Fruit fly (Drosophila melanogaster) whole organism, embryonic: ENCODE data around the gene CG5510.

Experiments used
- Adf1 ChIP-seq: fragments of 200-800 bp; sonication (Bioruptor generic); IDR thresholded peaks from 2 replicates; pipeline ENCODE4 v1.3.6; 2022; ENCODE audit warnings: missing biosample characterization, missing genetic modification characterization
- CG10979 ChIP-seq: fragments of 200-800 bp; sonication (Bioruptor generic); optimal IDR thresholded peaks from 2 replicates; lab custom pipeline; 2018; ENCODE audit warnings: missing biosample characterization, mild to moderate bottlenecking, missing genetic modification characterization, moderate library complexity
- CG11696 ChIP-seq: fragments of 200-800 bp; sonication (Bioruptor generic); IDR thresholded peaks from 2 replicates; pipeline ENCODE4 v1.3.6; 2022; ENCODE audit warnings: missing biosample characterization, missing genetic modification characterization
- CG12071 ChIP-seq: fragments of 200-800 bp; sonication (Bioruptor generic); optimal IDR thresholded peaks from 3 replicates; lab custom pipeline; 2018; ENCODE audit warnings: missing biosample characterization, mild to moderate bottlenecking, missing genetic modification characterization
- CG12104 ChIP-seq: fragments of 200-800 bp; sonication (Bioruptor generic); optimal IDR thresholded peaks from 3 replicates; lab custom pipeline; 2016; ENCODE audit warnings: missing biosample characterization, missing genetic modification characterization
- CG12236 ChIP-seq: fragments of 200-800 bp; sonication (Bioruptor generic); optimal IDR thresholded peaks from 2 replicates; lab custom pipeline; 2016; ENCODE audit warnings: missing biosample characterization, missing genetic modification characterization
- CG14050 ChIP-seq: fragments of 200-800 bp; sonication (Bioruptor generic); IDR thresholded peaks from 3 replicates; pipeline ENCODE4 v1.3.6; 2022; ENCODE audit warnings: missing biosample characterization, missing genetic modification characterization
- CG14667 ChIP-seq: fragments of 200-800 bp; sonication (Bioruptor generic); IDR thresholded peaks from 2 replicates; pipeline ENCODE4 v1.3.6; 2022; ENCODE audit warnings: missing biosample characterization, missing genetic modification characterization
- CG1529 ChIP-seq: fragments of 200-800 bp; sonication (Bioruptor generic); optimal IDR thresholded peaks from 3 replicates; lab custom pipeline; 2018; ENCODE audit warnings: missing biosample characterization, missing genetic modification characterization
- CG15514 ChIP-seq: fragments of 200-800 bp; sonication (Bioruptor generic); optimal IDR thresholded peaks from 3 replicates; lab custom pipeline; 2017; ENCODE audit warnings: missing biosample characterization, missing genetic modification characterization, mild to moderate bottlenecking, moderate library complexity, missing genetic modification reagents
- CG30403 ChIP-seq: fragments of 200-800 bp; sonication (Bioruptor generic); optimal IDR thresholded peaks from 3 replicates; lab custom pipeline; 2016; ENCODE audit warnings: missing biosample characterization, missing genetic modification characterization
- CG30431 ChIP-seq: fragments of 200-800 bp; sonication (Bioruptor generic); optimal IDR thresholded peaks from 2 replicates; lab custom pipeline; 2017; ENCODE audit warnings: missing biosample characterization, missing genetic modification characterization
- CG31224 ChIP-seq: fragments of 200-800 bp; sonication (Bioruptor generic); IDR thresholded peaks from 2 replicates; pipeline ENCODE4 v1.3.6; 2022; ENCODE audit warnings: missing biosample characterization, missing genetic modification characterization
- CG3163 ChIP-seq: fragments of 200-800 bp; sonication (Bioruptor generic); optimal IDR thresholded peaks from 3 replicates; lab custom pipeline; 2016; ENCODE audit warnings: missing biosample characterization, missing genetic modification characterization
- CG3281 ChIP-seq: fragments of 200-800 bp; sonication (Bioruptor generic); optimal IDR thresholded peaks from 3 replicates; lab custom pipeline; 2017; ENCODE audit warnings: missing biosample characterization, mild to moderate bottlenecking, missing genetic modification characterization
- CG3847 ChIP-seq: fragments of 200-800 bp; sonication (Bioruptor generic); IDR thresholded peaks from 2 replicates; pipeline ENCODE4 v1.3.6; 2022; ENCODE audit warnings: missing biosample characterization, missing genetic modification characterization
- CG6254 ChIP-seq: fragments of 200-800 bp; sonication (Bioruptor generic); optimal IDR thresholded peaks from 3 replicates; lab custom pipeline; 2017; ENCODE audit warnings: mild to moderate bottlenecking, missing biosample characterization, missing genetic modification reagents, missing genetic modification characterization
- CG6272 ChIP-seq: fragments of 200-800 bp; sonication (Bioruptor generic); IDR thresholded peaks from 2 replicates; pipeline ENCODE4 v1.3.6; 2022; ENCODE audit warnings: missing biosample characterization, missing genetic modification characterization
- CG6689 ChIP-seq: fragments of 200-800 bp; sonication (Bioruptor generic); IDR thresholded peaks from 2 replicates; pipeline ENCODE4 v1.3.6; 2022; ENCODE audit warnings: missing biosample characterization, missing genetic modification characterization
- CG6765 ChIP-seq: fragments of 200-800 bp; sonication (Bioruptor generic); optimal IDR thresholded peaks from 3 replicates; lab custom pipeline; 2017; ENCODE audit warnings: missing biosample characterization, mild to moderate bottlenecking, missing genetic modification characterization
- CG6813 ChIP-seq: fragments of 200-800 bp; sonication (Bioruptor generic); optimal IDR thresholded peaks from 2 replicates; lab custom pipeline; 2017; ENCODE audit warnings: missing biosample characterization, missing genetic modification characterization, mild to moderate bottlenecking, moderate library complexity, missing genetic modification reagents
- CG7987 ChIP-seq: fragments of 200-800 bp; sonication (Bioruptor generic); optimal IDR thresholded peaks from 2 replicates; lab custom pipeline; 2018; ENCODE audit warnings: missing biosample characterization, mild to moderate bottlenecking, missing genetic modification characterization, moderate library complexity
- CG8359 ChIP-seq: fragments of 200-800 bp; sonication (Bioruptor generic); optimal IDR thresholded peaks from 2 replicates; lab custom pipeline; 2017; ENCODE audit warnings: missing biosample characterization, mild to moderate bottlenecking, missing genetic modification characterization, borderline replicate concordance
- CG9876 ChIP-seq: fragments of 200-800 bp; sonication (Bioruptor generic); optimal IDR thresholded peaks from 2 replicates; lab custom pipeline; 2016; ENCODE audit warnings: missing biosample characterization, missing genetic modification characterization
- CTCF ChIP-seq: fragments of 200-800 bp; sonication (Bioruptor generic); optimal IDR thresholded peaks from 2 replicates; lab custom pipeline; 2017; ENCODE audit warnings: missing biosample characterization, mild to moderate bottlenecking, missing genetic modification characterization, moderate library complexity
- Camta ChIP-seq: fragments of 200-800 bp; sonication (Bioruptor generic); optimal IDR thresholded peaks from 2 replicates; lab custom pipeline; 2016; ENCODE audit warnings: missing biosample characterization, missing genetic modification characterization
- D19B ChIP-seq: fragments of 200-800 bp; sonication (Bioruptor generic); optimal IDR thresholded peaks from 2 replicates; lab custom pipeline; 2017; ENCODE audit warnings: missing biosample characterization, mild to moderate bottlenecking, missing genetic modification characterization
- Dad ChIP-seq: fragments of 200-800 bp; sonication (Bioruptor generic); optimal IDR thresholded peaks from 3 replicates; lab custom pipeline; 2016; ENCODE audit warnings: missing biosample characterization, missing genetic modification characterization
- Dref ChIP-seq: fragments of 200-800 bp; sonication (Bioruptor generic); IDR thresholded peaks from 2 replicates; pipeline ENCODE4 v1.3.6; 2022; ENCODE audit warnings: missing biosample characterization, missing genetic modification characterization
- Hr3 ChIP-seq: fragments of 200-800 bp; sonication (Bioruptor generic); optimal IDR thresholded peaks from 3 replicates; lab custom pipeline; 2016; ENCODE audit warnings: missing biosample characterization, missing genetic modification characterization
- Opbp ChIP-seq: fragments of 200-800 bp; sonication (Bioruptor generic); IDR thresholded peaks from 3 replicates; pipeline ENCODE4 v1.3.6; 2022; ENCODE audit warnings: missing biosample characterization, missing genetic modification characterization; ENCODE audit not compliant: partially characterized antibody
- Ravus ChIP-seq: fragments of 200-800 bp; sonication (Bioruptor generic); IDR thresholded peaks from 2 replicates; pipeline ENCODE4 v1.3.6; 2022; ENCODE audit warnings: missing biosample characterization, missing genetic modification characterization
- Sin3A ChIP-seq: fragments of >200 bp; optimal IDR thresholded peaks from 2 replicates; lab custom pipeline; 2018
- ap ChIP-seq: fragments of 200-800 bp; sonication (Bioruptor generic); IDR thresholded peaks from 2 replicates; pipeline ENCODE4 v1.3.6; 2022; ENCODE audit warnings: missing biosample characterization, missing genetic modification characterization
- br ChIP-seq: fragments of >200 bp; optimal IDR thresholded peaks from 2 replicates; lab custom pipeline; 2017
- danr ChIP-seq: fragments of 200-800 bp; sonication (Bioruptor generic); IDR thresholded peaks from 2 replicates; pipeline ENCODE4 v1.3.6; 2022; ENCODE audit warnings: missing biosample characterization, missing genetic modification characterization
- fd3F ChIP-seq: fragments of 200-800 bp; sonication (Bioruptor generic); optimal IDR thresholded peaks from 2 replicates; lab custom pipeline; 2018; ENCODE audit warnings: missing biosample characterization, mild to moderate bottlenecking, missing genetic modification characterization, moderate library complexity
- fd64A ChIP-seq: fragments of 200-800 bp; sonication (Bioruptor generic); optimal IDR thresholded peaks from 3 replicates; lab custom pipeline; 2018; ENCODE audit warnings: missing biosample characterization, mild to moderate bottlenecking, missing genetic modification characterization
- gem ChIP-seq: fragments of 200-800 bp; sonication (Bioruptor generic); optimal IDR thresholded peaks from 2 replicates; lab custom pipeline; 2019; ENCODE audit warnings: missing biosample characterization, mild to moderate bottlenecking, missing genetic modification characterization, moderate library complexity
- hth ChIP-seq: fragments of >200 bp; optimal IDR thresholded peaks from 2 replicates; lab custom pipeline; 2017; ENCODE audit warnings: inconsistent platforms
- inv ChIP-seq: fragments of 200-800 bp; sonication (Bioruptor generic); IDR thresholded peaks from 2 replicates; pipeline ENCODE4 v1.3.6; 2022; ENCODE audit warnings: missing biosample characterization, missing genetic modification characterization; ENCODE audit not compliant: partially characterized antibody
- kay ChIP-seq: fragments of 200-800 bp; sonication (Bioruptor generic); optimal IDR thresholded peaks from 2 replicates; lab custom pipeline; 2016; ENCODE audit warnings: missing biosample characterization, missing genetic modification characterization
- kni ChIP-seq: fragments of 200-800 bp; sonication (Bioruptor generic); optimal IDR thresholded peaks from 3 replicates; lab custom pipeline; 2017; ENCODE audit warnings: mild to moderate bottlenecking, missing biosample characterization, missing genetic modification reagents, missing genetic modification characterization
- lbe ChIP-seq: fragments of 200-800 bp; sonication (Bioruptor generic); optimal IDR thresholded peaks from 2 replicates; lab custom pipeline; 2016; ENCODE audit warnings: missing biosample characterization, mild to moderate bottlenecking, missing genetic modification characterization
- lola ChIP-seq, 3 experiments: fragments of >200 bp in 2 of 3; fragments of 200-800 bp in 1 of 3; sonication (Bioruptor generic) in 1 of 3; optimal IDR thresholded peaks; 2 replicates each; lab custom pipeline; 2017 to 2019; ENCODE audit warnings: missing biosample characterization in 3 of 3, missing genetic modification characterization in 3 of 3, mild to moderate bottlenecking in 1 of 3, moderate library complexity in 1 of 3
- mam ChIP-seq: fragments of 200-800 bp; sonication (Bioruptor generic); optimal IDR thresholded peaks from 3 replicates; lab custom pipeline; 2016; ENCODE audit warnings: missing biosample characterization, missing genetic modification characterization
- nerfin-1 ChIP-seq: fragments of 200-800 bp; sonication (Bioruptor generic); optimal IDR thresholded peaks from 3 replicates; lab custom pipeline; 2019; ENCODE audit warnings: missing biosample characterization, mild to moderate bottlenecking, missing genetic modification characterization, moderate library complexity
- shn ChIP-seq: fragments of 200-800 bp; sonication (Bioruptor generic); optimal IDR thresholded peaks from 3 replicates; lab custom pipeline; 2016; ENCODE audit warnings: missing biosample characterization, missing genetic modification characterization
- ssp ChIP-seq: fragments of 200-800 bp; sonication (Bioruptor generic); IDR thresholded peaks from 2 replicates; pipeline ENCODE4 v1.3.6; 2022; ENCODE audit warnings: missing biosample characterization, missing genetic modification characterization
- sug ChIP-seq: fragments of 200-800 bp; optimal IDR thresholded peaks from 2 replicates; lab custom pipeline; 2019; ENCODE audit warnings: missing biosample characterization, mild to moderate bottlenecking, missing genetic modification characterization, moderate library complexity
- wdn ChIP-seq: fragments of 200-800 bp; sonication (Bioruptor generic); IDR thresholded peaks from 2 replicates; pipeline ENCODE4 v1.3.6; 2022; ENCODE audit warnings: missing biosample characterization, missing genetic modification characterization
- zen ChIP-seq: fragments of 200-800 bp; sonication (Bioruptor generic); optimal IDR thresholded peaks from 3 replicates; lab custom pipeline; 2018; ENCODE audit warnings: missing biosample characterization, mild to moderate bottlenecking, missing genetic modification characterization, moderate library complexity

The CG5510 gene

dm6 chr3R:24193373-24193879 is 24.1 kb upstream of the CG5510 start, which contains the start of the genes SMC6 and CG6204 (continued):
- no peak for TF ChIP-seq Opbp
- TF ChIP-seq Hr3 (GFP tag; lab: Kevin White, UChicago): peak; percentile 95
- TF ChIP-seq kni (GFP tag; lab: Kevin White, UChicago): no peak
- peak; percentile 83 for TF ChIP-seq CG12104 (GFP tag; lab: Kevin White, UChicago)
- peak; percentile 89 for TF ChIP-seq CG31224 (GFP tag; lab: Robert Waterston, UW)
- TF ChIP-seq inv: peak; percentile 51; the same call in 1 of the 2 replicates
- TF ChIP-seq Sin3A (lab: Kevin White, UChicago): peak; percentile 14
- peak; percentile 81 for TF ChIP-seq CG6813 (GFP tag; lab: Kevin White, UChicago)
- peak; percentile 95 for TF ChIP-seq zen (tag; lab: Kevin White, UChicago)
- peak; percentile 38 for TF ChIP-seq CG3163 (GFP tag; lab: Kevin White, UChicago)
- peak; percentile 91 for TF ChIP-seq lbe (GFP tag; lab: Kevin White, UChicago)
- TF ChIP-seq ap (GFP tag; lab: Robert Waterston, UW): peak; percentile 89
- peak; percentile 65 for TF ChIP-seq shn (GFP tag; lab: Kevin White, UChicago)
- TF ChIP-seq mam (GFP tag; lab: Kevin White, UChicago): peak; percentile 94
- peak; percentile 95 for TF ChIP-seq CG30403
- no peak for TF ChIP-seq br (lab: Kevin White, UChicago)
- TF ChIP-seq CG9876: peak; percentile 53
- TF ChIP-seq Adf1 (GFP tag; lab: Robert Waterston, UW): peak; percentile 74
- TF ChIP-seq CG7987 (GFP tag; lab: Kevin White, UChicago): peak; percentile 72
- TF ChIP-seq Ravus (GFP tag; lab: Robert Waterston, UW): peak; percentile 90
- TF ChIP-seq lola (GFP tag; optimal IDR thresholded peaks at IDR 0.05; lab: Kevin White, UChicago): peak in 1 of 3 experiments; percentile 90
- TF ChIP-seq CG30431 (GFP tag; lab: Kevin White, UChicago): peak; percentile 85
- peak; percentile 93 for TF ChIP-seq sug (tag; lab: Kevin White, UChicago)
- peak; percentile 78 for TF ChIP-seq Dad (GFP tag; lab: Kevin White, UChicago)
- peak; percentile 85 for TF ChIP-seq kay (GFP tag; lab: Kevin White, UChicago)
- no peak for TF ChIP-seq hth (lab: Kevin White, UChicago)
- peak; percentile 77 for TF ChIP-seq Camta (GFP tag; lab: Kevin White, UChicago)
- TF ChIP-seq nerfin-1 (tag; lab: Kevin White, UChicago): peak; percentile 94
- peak; percentile 86 for TF ChIP-seq CG11696
- peak; percentile 86 for TF ChIP-seq ssp (GFP tag; lab: Robert Waterston, UW)
- peak; percentile 71 for TF ChIP-seq CG1529 (GFP tag; lab: Kevin White, UChicago)
- TF ChIP-seq fd3F (GFP tag; lab: Kevin White, UChicago): peak; percentile 96
- peak; percentile 45 for TF ChIP-seq CTCF (GFP tag; lab: Kevin White, UChicago)
- peak; percentile 92 for TF ChIP-seq CG10979 (tag; lab: Kevin White, UChicago)
- peak; percentile 61 for TF ChIP-seq CG8359 (GFP tag; lab: Kevin White, UChicago)
- TF ChIP-seq CG15514: peak; percentile 85
- peak; percentile 97 for TF ChIP-seq gem (tag; lab: Kevin White, UChicago)
- peak; percentile 94 for TF ChIP-seq CG6272 (GFP tag; lab: Robert Waterston, UW)
- peak; percentile 66 for TF ChIP-seq CG12236 (GFP tag; lab: Kevin White, UChicago)
- TF ChIP-seq wdn (GFP tag; lab: Robert Waterston, UW): peak; percentile 90
- TF ChIP-seq CG14050 (GFP tag; lab: Robert Waterston, UW): peak; percentile 90
- TF ChIP-seq danr: peak; percentile 86
- peak; percentile 23 for TF ChIP-seq fd64A (GFP tag; lab: Kevin White, UChicago)
- peak; percentile 96 for TF ChIP-seq CG6689
- TF ChIP-seq D19B (GFP tag; lab: Kevin White, UChicago): peak; percentile 84
- peak; percentile 85 for TF ChIP-seq CG6765 (GFP tag; lab: Kevin White, UChicago)
- TF ChIP-seq CG12071 (GFP tag; lab: Kevin White, UChicago): peak; percentile 89
- TF ChIP-seq Dref (GFP tag; lab: Robert Waterston, UW): peak; percentile 67
- TF ChIP-seq CG6254 (GFP tag; lab: Kevin White, UChicago): peak; percentile 80
- TF ChIP-seq CG3281 (GFP tag; lab: Kevin White, UChicago): peak; percentile 95
- TF ChIP-seq CG3847 (GFP tag; lab: Robert Waterston, UW): peak; percentile 96
- TF ChIP-seq CG14667 (GFP tag; lab: Robert Waterston, UW): peak; percentile 90
